Fruit fly (Drosophila melanogaster) whole organism, embryonic: Measurements from ENCODE around the gene CG6901.

Experiments used
- ATbp ChIP-seq: fragments of 200-800 bp; sonication (Bioruptor generic); optimal IDR thresholded peaks from 2 replicates; lab custom pipeline; 2017; ENCODE audit warnings: missing biosample characterization, mild to moderate bottlenecking, missing genetic modification characterization, missing genetic modification reagents
- Aef1 ChIP-seq: fragments of 200-800 bp; sonication (Bioruptor generic); IDR thresholded peaks from 3 replicates; pipeline ENCODE4 v1.3.6; 2022; ENCODE audit warnings: missing biosample characterization, missing genetic modification characterization
- BEAF-32 ChIP-seq: fragments of 200-800 bp; sonication (Bioruptor generic); optimal IDR thresholded peaks from 3 replicates; lab custom pipeline; 2017; ENCODE audit warnings: missing biosample characterization, missing genetic modification characterization, mild to moderate bottlenecking, moderate library complexity, missing genetic modification reagents
- CG11247 ChIP-seq: fragments of 200-800 bp; sonication (Bioruptor generic); IDR thresholded peaks from 2 replicates; pipeline ENCODE4 v1.3.6; 2022; ENCODE audit warnings: missing biosample characterization, missing genetic modification characterization
- CG12219 ChIP-seq: fragments of 200-800 bp; sonication (Bioruptor generic); optimal IDR thresholded peaks from 3 replicates; lab custom pipeline; 2018; ENCODE audit warnings: missing biosample characterization, mild to moderate bottlenecking, missing genetic modification characterization
- CG14014 ChIP-seq: fragments of 200-800 bp; sonication (Bioruptor generic); IDR thresholded peaks from 2 replicates; pipeline ENCODE4 v1.3.6; 2022; ENCODE audit warnings: missing biosample characterization, missing genetic modification characterization
- CG15269 ChIP-seq: fragments of 200-800 bp; sonication (Bioruptor generic); optimal IDR thresholded peaks from 2 replicates; lab custom pipeline; 2018; ENCODE audit warnings: missing biosample characterization, mild to moderate bottlenecking, missing genetic modification characterization, moderate library complexity
- CG17328 ChIP-seq: fragments of 200-800 bp; sonication (Bioruptor generic); IDR thresholded peaks from 2 replicates; pipeline ENCODE4 v1.3.6; 2022; ENCODE audit warnings: missing biosample characterization, missing genetic modification characterization
- CG17385 ChIP-seq: fragments of 200-800 bp; sonication (Bioruptor generic); optimal IDR thresholded peaks from 3 replicates; lab custom pipeline; 2018; ENCODE audit warnings: missing biosample characterization, mild to moderate bottlenecking, missing genetic modification characterization
- CG18599 ChIP-seq: fragments of 200-800 bp; sonication (Bioruptor generic); optimal IDR thresholded peaks from 3 replicates; lab custom pipeline; 2017; ENCODE audit warnings: missing biosample characterization, missing genetic modification characterization, mild to moderate bottlenecking, moderate library complexity, missing genetic modification reagents
- CG2116 ChIP-seq: fragments of 200-800 bp; sonication (Bioruptor generic); optimal IDR thresholded peaks from 3 replicates; lab custom pipeline; 2018; ENCODE audit warnings: missing biosample characterization, mild to moderate bottlenecking, missing genetic modification characterization
- CG30431 ChIP-seq: fragments of 200-800 bp; sonication (Bioruptor generic); optimal IDR thresholded peaks from 2 replicates; lab custom pipeline; 2017; ENCODE audit warnings: missing biosample characterization, missing genetic modification characterization
- CG32772 ChIP-seq: fragments of 200-800 bp; sonication (Bioruptor generic); IDR thresholded peaks from 2 replicates; pipeline ENCODE4 v1.3.6; 2022; ENCODE audit warnings: missing biosample characterization, missing genetic modification characterization
- CG3995 ChIP-seq: fragments of 200-800 bp; sonication (Bioruptor generic); optimal IDR thresholded peaks from 3 replicates; lab custom pipeline; 2016; ENCODE audit warnings: missing biosample characterization, missing genetic modification characterization
- CG4404 ChIP-seq: fragments of 200-800 bp; sonication (Bioruptor generic); IDR thresholded peaks from 2 replicates; pipeline ENCODE4 v1.3.6; 2022; ENCODE audit warnings: missing biosample characterization, missing genetic modification characterization
- CG7786 ChIP-seq: fragments of 200-800 bp; sonication (Bioruptor generic); optimal IDR thresholded peaks from 2 replicates; lab custom pipeline; 2016; ENCODE audit warnings: missing biosample characterization, missing genetic modification characterization
- CG9609 ChIP-seq: fragments of 200-800 bp; sonication (Bioruptor generic); optimal IDR thresholded peaks from 3 replicates; lab custom pipeline; 2016; ENCODE audit warnings: missing biosample characterization, missing genetic modification characterization
- CG9797 ChIP-seq: fragments of 200-800 bp; sonication (Bioruptor generic); optimal IDR thresholded peaks from 3 replicates; lab custom pipeline; 2018; ENCODE audit warnings: missing biosample characterization, mild to moderate bottlenecking, missing genetic modification characterization
- D ChIP-seq, 2 experiments: fragments of 200-800 bp in 1 of 2; fragments of >200 bp in 1 of 2; sonication (Bioruptor generic) in 1 of 2; optimal IDR thresholded peaks; 2 replicates in 1 of 2; 3 replicates in 1 of 2; lab custom pipeline; 2017; ENCODE audit warnings: mild to moderate bottlenecking in 1 of 2, missing biosample characterization in 1 of 2, missing genetic modification characterization in 1 of 2, missing genetic modification reagents in 1 of 2
- E2f1 ChIP-seq: fragments of 200-800 bp; sonication (Bioruptor generic); IDR thresholded peaks from 2 replicates; pipeline ENCODE4 v1.3.6; 2022; ENCODE audit warnings: missing biosample characterization, missing genetic modification characterization
- Hey ChIP-seq: fragments of 200-800 bp; sonication (Bioruptor generic); optimal IDR thresholded peaks from 3 replicates; lab custom pipeline; 2018; ENCODE audit warnings: missing biosample characterization, mild to moderate bottlenecking, missing genetic modification characterization
- MTF-1 ChIP-seq: fragments of 200-800 bp; sonication (Bioruptor generic); optimal IDR thresholded peaks from 2 replicates; lab custom pipeline; 2018; ENCODE audit warnings: missing biosample characterization, mild to moderate bottlenecking, missing genetic modification characterization, borderline replicate concordance
- Max ChIP-seq: fragments of 200-800 bp; sonication (Bioruptor generic); optimal IDR thresholded peaks from 2 replicates; lab custom pipeline; 2016; ENCODE audit warnings: missing biosample characterization, mild to moderate bottlenecking, missing genetic modification characterization
- Mrtf ChIP-seq: fragments of 200-800 bp; sonication (Bioruptor generic); IDR thresholded peaks from 3 replicates; pipeline ENCODE4 v1.3.6; 2022; ENCODE audit warnings: missing biosample characterization, missing genetic modification characterization
- NFAT ChIP-seq: fragments of 200-800 bp; sonication (Bioruptor generic); IDR thresholded peaks from 2 replicates; pipeline ENCODE4 v1.3.6; 2022; ENCODE audit warnings: missing biosample characterization, missing genetic modification characterization
- Oaz ChIP-seq: fragments of 200-800 bp; sonication (Bioruptor generic); IDR thresholded peaks from 2 replicates; pipeline ENCODE4 v1.3.6; 2022; ENCODE audit warnings: missing biosample characterization, missing genetic modification characterization
- Oli ChIP-seq: fragments of 200-800 bp; sonication (Bioruptor generic); optimal IDR thresholded peaks from 2 replicates; lab custom pipeline; 2018; ENCODE audit warnings: missing biosample characterization, mild to moderate bottlenecking, missing genetic modification characterization, moderate library complexity
- Optix ChIP-seq: fragments of 200-800 bp; sonication (Bioruptor generic); IDR thresholded peaks from 3 replicates; pipeline ENCODE4 v1.3.6; 2022; ENCODE audit warnings: missing biosample characterization, missing genetic modification characterization
- PHDP ChIP-seq: fragments of 200-800 bp; sonication (Bioruptor generic); optimal IDR thresholded peaks from 3 replicates; lab custom pipeline; 2018; ENCODE audit warnings: missing biosample characterization, mild to moderate bottlenecking, missing genetic modification characterization, moderate library complexity
- Side ChIP-seq: fragments of 200-800 bp; sonication (Bioruptor generic); optimal IDR thresholded peaks from 2 replicates; lab custom pipeline; 2016; ENCODE audit warnings: missing biosample characterization, missing genetic modification characterization
- Taf1 ChIP-seq: fragments of 200-800 bp; sonication (Bioruptor generic); IDR thresholded peaks from 2 replicates; pipeline ENCODE4 v1.3.6; 2022; ENCODE audit warnings: missing biosample characterization, missing genetic modification characterization
- chinmo ChIP-seq: fragments of 200-800 bp; sonication (Bioruptor generic); IDR thresholded peaks from 4 replicates; pipeline ENCODE4 v1.3.6; 2022; ENCODE audit warnings: missing biosample characterization, missing genetic modification characterization; ENCODE audit not compliant: partially characterized antibody
- dmrt11E ChIP-seq: fragments of 200-800 bp; sonication (Bioruptor generic); optimal IDR thresholded peaks from 3 replicates; lab custom pipeline; 2018; ENCODE audit warnings: missing biosample characterization, mild to moderate bottlenecking, missing genetic modification characterization, moderate library complexity
- en ChIP-seq: fragments of 200-800 bp; sonication (Bioruptor generic); optimal IDR thresholded peaks from 2 replicates; lab custom pipeline; 2016; ENCODE audit warnings: missing biosample characterization, missing genetic modification characterization
- fd102C ChIP-seq: fragments of 200-800 bp; sonication (Bioruptor generic); optimal IDR thresholded peaks from 2 replicates; lab custom pipeline; 2018; ENCODE audit warnings: missing biosample characterization, mild to moderate bottlenecking, missing genetic modification characterization, moderate library complexity
- fd3F ChIP-seq: fragments of 200-800 bp; sonication (Bioruptor generic); optimal IDR thresholded peaks from 2 replicates; lab custom pipeline; 2018; ENCODE audit warnings: missing biosample characterization, mild to moderate bottlenecking, missing genetic modification characterization, moderate library complexity
- gro ChIP-seq: fragments of 200-800 bp; sonication (Bioruptor generic); optimal IDR thresholded peaks from 2 replicates; lab custom pipeline; 2016; ENCODE audit warnings: missing biosample characterization, missing genetic modification characterization
- gt ChIP-seq: fragments of 200-800 bp; sonication (Bioruptor generic); IDR thresholded peaks from 2 replicates; pipeline ENCODE4 v1.3.6; 2022; ENCODE audit warnings: missing biosample characterization, missing genetic modification characterization
- lola ChIP-seq, 3 experiments: fragments of >200 bp in 2 of 3; fragments of 200-800 bp in 1 of 3; sonication (Bioruptor generic) in 1 of 3; optimal IDR thresholded peaks; 2 replicates each; lab custom pipeline; 2017 to 2019; ENCODE audit warnings: missing biosample characterization in 3 of 3, missing genetic modification characterization in 3 of 3, mild to moderate bottlenecking in 1 of 3, moderate library complexity in 1 of 3
- mld ChIP-seq: fragments of 200-800 bp; sonication (Bioruptor generic); IDR thresholded peaks from 3 replicates; pipeline ENCODE4 v1.3.6; 2022; ENCODE audit warnings: missing biosample characterization, missing genetic modification characterization; ENCODE audit not compliant: partially characterized antibody
- nerfin-1 ChIP-seq: fragments of 200-800 bp; sonication (Bioruptor generic); optimal IDR thresholded peaks from 3 replicates; lab custom pipeline; 2019; ENCODE audit warnings: missing biosample characterization, mild to moderate bottlenecking, missing genetic modification characterization, moderate library complexity
- nom ChIP-seq: fragments of 200-800 bp; sonication (Bioruptor generic); optimal IDR thresholded peaks from 2 replicates; lab custom pipeline; 2017; ENCODE audit warnings: missing biosample characterization, missing genetic modification characterization, mild to moderate bottlenecking, moderate library complexity, missing genetic modification reagents
- pita ChIP-seq: fragments of 200-800 bp; sonication (Bioruptor generic); optimal IDR thresholded peaks from 2 replicates; lab custom pipeline; 2017; ENCODE audit warnings: missing biosample characterization, mild to moderate bottlenecking, missing genetic modification characterization
- ranshi ChIP-seq: fragments of 200-800 bp; sonication (Bioruptor generic); IDR thresholded peaks from 2 replicates; pipeline ENCODE4 v1.3.6; 2022; ENCODE audit warnings: missing biosample characterization, missing genetic modification characterization
- seq ChIP-seq: fragments of 200-800 bp; sonication (Bioruptor generic); IDR thresholded peaks from 2 replicates; pipeline ENCODE4 v1.3.6; 2022; ENCODE audit warnings: missing biosample characterization, missing genetic modification characterization
- sqz ChIP-seq: fragments of 200-800 bp; sonication (Bioruptor generic); optimal IDR thresholded peaks from 3 replicates; lab custom pipeline; 2018; ENCODE audit warnings: missing biosample characterization, mild to moderate bottlenecking, missing genetic modification characterization
- ssp ChIP-seq: fragments of 200-800 bp; sonication (Bioruptor generic); IDR thresholded peaks from 2 replicates; pipeline ENCODE4 v1.3.6; 2022; ENCODE audit warnings: missing biosample characterization, missing genetic modification characterization
- twi ChIP-seq: fragments of 200-800 bp; optimal IDR thresholded peaks from 2 replicates; lab custom pipeline; 2019; ENCODE audit warnings: missing biosample characterization, mild to moderate bottlenecking, missing genetic modification characterization, moderate library complexity
- usp ChIP-seq: fragments of >200 bp; optimal IDR thresholded peaks from 2 replicates; lab custom pipeline; 2017; ENCODE audit warnings: missing biosample characterization, missing genetic modification characterization

The CG6901 gene

dm6 chr3R:16355393-16355943 lies 32.3 kb downstream of the CG6901 start (continued):
- TF ChIP-seq ssp = no peak
- TF ChIP-seq Oli = no peak
- no peak for TF ChIP-seq fd102C (GFP tag; lab: Kevin White, UChicago)
- no peak; the same call in 2 of the 3 replicates for TF ChIP-seq Mrtf (GFP tag; lab: Robert Waterston, UW)
- TF ChIP-seq CG15269 = peak; percentile 54
- TF ChIP-seq ranshi = peak; percentile 40; the same call in 1 of the 2 replicates
- TF ChIP-seq Optix (GFP tag; lab: Robert Waterston, UW) = no peak
- TF ChIP-seq CG7786 (GFP tag; lab: Kevin White, UChicago) = peak; percentile 64
- TF ChIP-seq pita = no peak
- TF ChIP-seq Hey (tag; lab: Kevin White, UChicago) = no peak
- no peak for TF ChIP-seq twi (tag; lab: Kevin White, UChicago)
- TF ChIP-seq E2f1 (GFP tag; lab: Robert Waterston, UW) = no peak; the same call in 1 of the 2 replicates
- TF ChIP-seq ATbp = no peak
- TF ChIP-seq en (GFP tag; lab: Kevin White, UChicago) = no peak
- no peak for TF ChIP-seq usp (GFP tag; lab: Kevin White, UChicago)
- peak; percentile 55; the same call in 1 of the 2 replicates for TF ChIP-seq CG14014
- TF ChIP-seq dmrt11E (tag; lab: Kevin White, UChicago) = no peak
- TF ChIP-seq mld = no peak
- peak; percentile 23 for TF ChIP-seq CG17385 (GFP tag; lab: Kevin White, UChicago)
- TF ChIP-seq CG4404 (GFP tag; lab: Robert Waterston, UW) = no peak
- TF ChIP-seq CG11247 (GFP tag; lab: Robert Waterston, UW) = peak; percentile 53; the same call in 1 of the 2 replicates
- TF ChIP-seq BEAF-32 = no peak
- no peak for TF ChIP-seq CG32772 (GFP tag; lab: Robert Waterston, UW)
- TF ChIP-seq gro (GFP tag; lab: Kevin White, UChicago) = peak; percentile 69
- TF ChIP-seq Taf1 (GFP tag; lab: Robert Waterston, UW) = peak; percentile 67
- TF ChIP-seq lola (GFP tag; optimal IDR thresholded peaks at IDR 0.05; lab: Kevin White, UChicago) = no peak
- no peak for TF ChIP-seq MTF-1
- no peak for TF ChIP-seq CG9609 (GFP tag; lab: Kevin White, UChicago)
- no peak for TF ChIP-seq gt (GFP tag; lab: Robert Waterston, UW)
- TF ChIP-seq Oaz = no peak
- TF ChIP-seq PHDP (tag; lab: Kevin White, UChicago) = peak; percentile 45
- TF ChIP-seq NFAT (GFP tag; lab: Robert Waterston, UW) = peak; percentile 89; the same call in 1 of the 2 replicates
- TF ChIP-seq CG12219 (GFP tag; lab: Kevin White, UChicago) = no peak
- TF ChIP-seq Aef1 (GFP tag; lab: Robert Waterston, UW) = peak; percentile 42; the same call in 1 of the 3 replicates
- peak; percentile 79 for TF ChIP-seq CG18599 (GFP tag; lab: Kevin White, UChicago)
- no peak for TF ChIP-seq CG30431 (GFP tag; lab: Kevin White, UChicago)
- TF ChIP-seq chinmo (GFP tag; lab: Robert Waterston, UW) = peak; percentile 82; the same call in 2 of the 4 replicates
- TF ChIP-seq CG9797 (GFP tag; lab: Kevin White, UChicago) = no peak
- peak; percentile 10 for TF ChIP-seq Side (GFP tag; lab: Kevin White, UChicago)
- TF ChIP-seq CG17328 = no peak
- TF ChIP-seq nom (GFP tag; lab: Kevin White, UChicago) = no peak
- no peak for TF ChIP-seq Max (GFP tag; lab: Kevin White, UChicago)
- no peak for TF ChIP-seq CG3995
- TF ChIP-seq CG2116 = no peak
- TF ChIP-seq nerfin-1 = no peak
- TF ChIP-seq D (optimal IDR thresholded peaks at IDR 0.05; lab: Kevin White, UChicago) = no peak
- TF ChIP-seq D (GFP tag; optimal IDR thresholded peaks at IDR 0.05; lab: Kevin White, UChicago) = no peak
- TF ChIP-seq fd3F (GFP tag; lab: Kevin White, UChicago) = peak; percentile 5
- 0 out of 2 replicates have a peak, but pooled peaks have one; percentile 13 for TF ChIP-seq seq (GFP tag; lab: Robert Waterston, UW)
- TF ChIP-seq sqz (GFP tag; lab: Kevin White, UChicago) = no peak
